Fruit fly (Drosophila melanogaster) whole organism, embryonic: ENCODE data around the gene CG9302.
A peak's percentile ranks its signal among the peaks of the same experiment; 100 is the strongest.

Source experiments
- B-H2 ChIP-seq: fragments of 200-800 bp; sonication (Bioruptor generic); optimal IDR thresholded peaks from 2 replicates; lab custom pipeline; 2018; ENCODE audit warnings: missing biosample characterization, mild to moderate bottlenecking, missing genetic modification characterization
- BtbVII ChIP-seq: fragments of 200-800 bp; sonication (Bioruptor generic); optimal IDR thresholded peaks from 3 replicates; lab custom pipeline; 2017; ENCODE audit warnings: missing biosample characterization, mild to moderate bottlenecking, missing genetic modification characterization
- CG10959 ChIP-seq: fragments of 200-800 bp; sonication (Bioruptor generic); IDR thresholded peaks from 2 replicates; pipeline ENCODE4 v1.3.6; 2022; ENCODE audit warnings: missing biosample characterization, missing genetic modification characterization
- CG12155 ChIP-seq: fragments of 200-800 bp; sonication (Bioruptor generic); optimal IDR thresholded peaks from 3 replicates; lab custom pipeline; 2016; ENCODE audit warnings: missing biosample characterization, missing genetic modification characterization
- CG1233 ChIP-seq: fragments of 200-800 bp; sonication (Bioruptor generic); optimal IDR thresholded peaks from 4 replicates; lab custom pipeline; 2018; ENCODE audit warnings: missing biosample characterization, mild to moderate bottlenecking, missing genetic modification characterization
- CG13624 ChIP-seq: fragments of 200-800 bp; sonication (Bioruptor generic); optimal IDR thresholded peaks from 2 replicates; lab custom pipeline; 2016; ENCODE audit warnings: missing biosample characterization, missing genetic modification characterization
- CG14710 ChIP-seq: fragments of 200-800 bp; sonication (Bioruptor generic); optimal IDR thresholded peaks from 3 replicates; lab custom pipeline; 2019; ENCODE audit warnings: missing biosample characterization, mild to moderate bottlenecking, missing genetic modification characterization, moderate library complexity
- CG1529 ChIP-seq: fragments of 200-800 bp; sonication (Bioruptor generic); optimal IDR thresholded peaks from 3 replicates; lab custom pipeline; 2018; ENCODE audit warnings: missing biosample characterization, missing genetic modification characterization
- CG15514 ChIP-seq: fragments of 200-800 bp; sonication (Bioruptor generic); optimal IDR thresholded peaks from 3 replicates; lab custom pipeline; 2017; ENCODE audit warnings: missing biosample characterization, missing genetic modification characterization, mild to moderate bottlenecking, moderate library complexity, missing genetic modification reagents
- CG17385 ChIP-seq: fragments of 200-800 bp; sonication (Bioruptor generic); optimal IDR thresholded peaks from 3 replicates; lab custom pipeline; 2018; ENCODE audit warnings: missing biosample characterization, mild to moderate bottlenecking, missing genetic modification characterization
- CG17802 ChIP-seq: fragments of 200-800 bp; sonication (Bioruptor generic); optimal IDR thresholded peaks from 2 replicates; lab custom pipeline; 2018; ENCODE audit warnings: missing biosample characterization, mild to moderate bottlenecking, missing genetic modification characterization, moderate library complexity
- CG3838 ChIP-seq: fragments of 200-800 bp; sonication (Bioruptor generic); optimal IDR thresholded peaks from 3 replicates; lab custom pipeline; 2016; ENCODE audit warnings: missing biosample characterization, missing genetic modification characterization
- CG4328 ChIP-seq: fragments of 200-800 bp; sonication (Bioruptor generic); optimal IDR thresholded peaks from 3 replicates; lab custom pipeline; 2017; ENCODE audit warnings: missing biosample characterization, missing genetic modification reagents, missing genetic modification characterization
- CG43689 ChIP-seq: fragments of 200-800 bp; sonication (Bioruptor generic); IDR thresholded peaks from 2 replicates; pipeline ENCODE4 v1.3.6; 2022; ENCODE audit warnings: missing biosample characterization, missing genetic modification characterization
- CG4820 ChIP-seq: fragments of 200-800 bp; sonication (Bioruptor generic); optimal IDR thresholded peaks from 3 replicates; lab custom pipeline; 2016; ENCODE audit warnings: missing biosample characterization, missing genetic modification characterization
- CG5180 ChIP-seq: fragments of 200-800 bp; sonication (Bioruptor generic); optimal IDR thresholded peaks from 3 replicates; lab custom pipeline; 2017; ENCODE audit warnings: missing biosample characterization, missing genetic modification characterization, mild to moderate bottlenecking, moderate library complexity, missing genetic modification reagents
- CG6765 ChIP-seq: fragments of 200-800 bp; sonication (Bioruptor generic); optimal IDR thresholded peaks from 3 replicates; lab custom pipeline; 2017; ENCODE audit warnings: missing biosample characterization, mild to moderate bottlenecking, missing genetic modification characterization
- CG6813 ChIP-seq: fragments of 200-800 bp; sonication (Bioruptor generic); optimal IDR thresholded peaks from 2 replicates; lab custom pipeline; 2017; ENCODE audit warnings: missing biosample characterization, missing genetic modification characterization, mild to moderate bottlenecking, moderate library complexity, missing genetic modification reagents
- CG6854 ChIP-seq: fragments of 200-800 bp; sonication (Bioruptor generic); optimal IDR thresholded peaks from 3 replicates; lab custom pipeline; 2017; ENCODE audit warnings: missing biosample characterization, mild to moderate bottlenecking, missing genetic modification characterization
- CG8089 ChIP-seq: fragments of 200-800 bp; sonication (Bioruptor generic); optimal IDR thresholded peaks from 3 replicates; lab custom pipeline; 2016; ENCODE audit warnings: missing biosample characterization, missing genetic modification characterization
- CG8388 ChIP-seq: fragments of 200-800 bp; sonication (Bioruptor generic); optimal IDR thresholded peaks from 2 replicates; lab custom pipeline; 2019; ENCODE audit warnings: missing biosample characterization, mild to moderate bottlenecking, missing genetic modification characterization, moderate library complexity
- Dek ChIP-seq: fragments of 200-800 bp; sonication (Bioruptor generic); optimal IDR thresholded peaks from 3 replicates; lab custom pipeline; 2019; ENCODE audit warnings: missing biosample characterization, mild to moderate bottlenecking, missing genetic modification characterization, moderate library complexity
- Dfd ChIP-seq, 2 experiments: fragments of >200 bp; optimal IDR thresholded peaks; 2 replicates each; lab custom pipeline; 2017; ENCODE audit warnings: missing biosample characterization in 2 of 2, missing genetic modification characterization in 2 of 2
- Ets65A ChIP-seq: fragments of 200-800 bp; sonication (Bioruptor generic); peaks from one replicate; lab custom pipeline; 2016; ENCODE audit warnings: missing biosample characterization, missing genetic modification characterization
- Fer3 ChIP-seq: fragments of 200-800 bp; sonication (Bioruptor generic); optimal IDR thresholded peaks from 2 replicates; lab custom pipeline; 2018; ENCODE audit warnings: missing biosample characterization, mild to moderate bottlenecking, missing genetic modification characterization, moderate library complexity
- Gsc ChIP-seq: fragments of 200-800 bp; sonication (Bioruptor generic); IDR thresholded peaks from 2 replicates; pipeline ENCODE4 v1.3.6; 2022; ENCODE audit warnings: missing biosample characterization, missing genetic modification characterization
- Gug ChIP-seq: fragments of 200-800 bp; sonication (Bioruptor generic); IDR thresholded peaks from 4 replicates; pipeline ENCODE4 v1.3.6; 2022; ENCODE audit warnings: missing biosample characterization, missing genetic modification characterization
- HLH3B ChIP-seq: fragments of 200-800 bp; sonication (Bioruptor generic); IDR thresholded peaks from 2 replicates; pipeline ENCODE4 v1.3.6; 2022; ENCODE audit warnings: missing biosample characterization, missing genetic modification characterization
- HmgZ ChIP-seq: fragments of 200-800 bp; sonication (Bioruptor generic); optimal IDR thresholded peaks from 2 replicates; lab custom pipeline; 2018; ENCODE audit warnings: missing biosample characterization, mild to moderate bottlenecking, missing genetic modification characterization
- Hmr ChIP-seq: fragments of 200-800 bp; sonication (Bioruptor generic); optimal IDR thresholded peaks from 3 replicates; lab custom pipeline; 2017; ENCODE audit warnings: mild to moderate bottlenecking, missing biosample characterization, missing genetic modification reagents, missing genetic modification characterization
- Jarid2 ChIP-seq: fragments of 200-800 bp; sonication (Bioruptor generic); optimal IDR thresholded peaks from 3 replicates; lab custom pipeline; 2017; ENCODE audit warnings: mild to moderate bottlenecking, missing biosample characterization, missing genetic modification reagents, missing genetic modification characterization
- YL-1 ChIP-seq: fragments of 200-800 bp; sonication (Bioruptor generic); optimal IDR thresholded peaks from 3 replicates; lab custom pipeline; 2017; ENCODE audit warnings: missing biosample characterization, mild to moderate bottlenecking, missing genetic modification characterization
- ase ChIP-seq: fragments of 200-800 bp; sonication (Bioruptor generic); IDR thresholded peaks from 3 replicates; pipeline ENCODE4 v1.3.6; 2022; ENCODE audit warnings: missing biosample characterization, missing genetic modification characterization
- crol ChIP-seq: fragments of 200-800 bp; sonication (Bioruptor generic); IDR thresholded peaks from 2 replicates; pipeline ENCODE4 v1.3.6; 2022; ENCODE audit warnings: missing biosample characterization, missing genetic modification characterization
- disco-r ChIP-seq: fragments of 200-800 bp; sonication (Bioruptor generic); optimal IDR thresholded peaks from 2 replicates; lab custom pipeline; 2016; ENCODE audit warnings: missing biosample characterization, missing genetic modification characterization
- dmrt99B ChIP-seq: fragments of 200-800 bp; sonication (Bioruptor generic); optimal IDR thresholded peaks from 2 replicates; lab custom pipeline; 2018; ENCODE audit warnings: missing biosample characterization, mild to moderate bottlenecking, missing genetic modification characterization, moderate library complexity
- dysf ChIP-seq: fragments of 200-800 bp; sonication (Bioruptor generic); IDR thresholded peaks from 3 replicates; pipeline ENCODE4 v1.3.6; 2022; ENCODE audit warnings: missing biosample characterization, missing genetic modification characterization
- fru ChIP-seq: fragments of >200 bp; optimal IDR thresholded peaks from 2 replicates; lab custom pipeline; 2017
- grn ChIP-seq: fragments of 200-800 bp; sonication (Bioruptor generic); optimal IDR thresholded peaks from 3 replicates; lab custom pipeline; 2017; ENCODE audit warnings: missing biosample characterization, missing genetic modification characterization
- lov ChIP-seq, 2 experiments: fragments of 200-800 bp in 1 of 2; fragments of >200 bp in 1 of 2; sonication (Bioruptor generic) in 1 of 2; IDR thresholded peaks in 1 of 2; optimal IDR thresholded peaks in 1 of 2; 2 replicates in 1 of 2; 3 replicates in 1 of 2; pipeline versions ENCODE4 v1.3.6 to Lab custom; 2017 to 2022; ENCODE audit warnings: missing biosample characterization in 1 of 2, missing genetic modification characterization in 1 of 2
- nom ChIP-seq: fragments of 200-800 bp; sonication (Bioruptor generic); optimal IDR thresholded peaks from 2 replicates; lab custom pipeline; 2017; ENCODE audit warnings: missing biosample characterization, missing genetic modification characterization, mild to moderate bottlenecking, moderate library complexity, missing genetic modification reagents
- psq ChIP-seq: fragments of 200-800 bp; sonication (Bioruptor generic); optimal IDR thresholded peaks from 2 replicates; lab custom pipeline; 2017; ENCODE audit warnings: missing biosample characterization, missing genetic modification characterization
- repo ChIP-seq: fragments of 200-800 bp; sonication (Bioruptor generic); optimal IDR thresholded peaks from 2 replicates; lab custom pipeline; 2016; ENCODE audit warnings: missing biosample characterization, missing genetic modification characterization
- sens-2 ChIP-seq: fragments of 200-800 bp; sonication (Bioruptor generic); IDR thresholded peaks from 2 replicates; pipeline ENCODE4 v1.3.6; 2022; ENCODE audit warnings: missing biosample characterization, missing genetic modification characterization
- so ChIP-seq: fragments of 200-800 bp; sonication (Bioruptor generic); IDR thresholded peaks from 3 replicates; pipeline ENCODE4 v1.3.6; 2022; ENCODE audit warnings: missing biosample characterization, missing genetic modification characterization
- tap ChIP-seq: fragments of 200-800 bp; optimal IDR thresholded peaks from 3 replicates; lab custom pipeline; 2019; ENCODE audit warnings: missing biosample characterization, mild to moderate bottlenecking, missing genetic modification characterization, moderate library complexity
- trem ChIP-seq: fragments of 200-800 bp; optimal IDR thresholded peaks from 3 replicates; lab custom pipeline; 2019; ENCODE audit warnings: missing biosample characterization, mild to moderate bottlenecking, missing genetic modification characterization, moderate library complexity
- ttk ChIP-seq: fragments of 200-800 bp; sonication (Bioruptor generic); IDR thresholded peaks from 2 replicates; pipeline ENCODE4 v2.1.2; 2022; ENCODE audit warnings: missing biosample characterization, missing genetic modification characterization

Gene CG9302

DNA sequence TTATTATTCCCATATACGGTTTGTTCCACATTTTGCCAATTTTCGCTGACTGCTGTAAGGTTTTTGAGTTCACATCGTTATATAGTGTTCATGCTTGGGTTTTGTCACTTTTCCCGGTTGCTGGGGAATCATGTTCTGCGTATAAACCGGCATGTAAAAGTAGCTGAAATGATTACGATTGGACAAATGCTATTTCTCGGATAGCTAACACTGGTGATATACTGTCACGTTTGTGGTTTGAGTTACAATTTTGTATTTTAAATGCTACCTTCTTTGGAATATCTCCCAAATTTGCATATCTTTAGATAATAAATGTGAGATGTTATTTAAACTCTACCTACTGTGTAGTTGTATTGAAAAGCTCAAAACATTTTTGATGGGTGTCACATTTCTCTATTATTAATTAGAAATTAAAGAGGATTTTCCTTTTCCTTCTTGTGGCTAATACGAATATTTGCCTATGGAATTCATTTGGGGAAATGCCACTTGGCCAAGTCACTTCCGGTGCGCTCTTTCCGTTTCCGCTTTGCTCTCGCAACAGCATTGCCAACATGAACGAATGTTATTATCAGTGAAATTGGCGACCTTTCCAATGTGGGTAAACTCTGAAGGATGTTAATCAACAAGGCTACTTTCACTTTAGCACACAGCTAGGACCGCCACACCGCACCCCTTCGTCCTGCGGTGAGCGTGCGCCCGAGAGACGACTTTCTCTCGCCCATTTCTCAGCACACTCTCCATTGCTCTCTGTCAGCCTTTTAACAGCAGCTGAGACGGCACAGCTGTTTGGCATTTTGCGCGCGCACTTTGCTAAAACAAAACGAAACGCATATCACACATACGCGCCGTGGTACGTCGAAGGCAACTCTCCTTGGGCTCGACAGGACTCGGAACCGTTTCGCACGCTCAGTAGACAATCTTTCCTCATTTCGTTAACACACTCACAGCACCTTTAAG is 36.5 kb upstream of the CG9302 start, which contains the start of the genes CG16956, CG42784 and CG43850 (continued):
- TF ChIP-seq CG17385: peak; percentile 78
- TF ChIP-seq trem (tag; lab: Kevin White, UChicago): no peak
- TF ChIP-seq CG8089 (GFP tag; lab: Kevin White, UChicago): peak; percentile 13
- peak; percentile 12 for TF ChIP-seq CG1529 (GFP tag; lab: Kevin White, UChicago)
- TF ChIP-seq Gsc (GFP tag; lab: Robert Waterston, UW): no peak
- peak; percentile 17 for TF ChIP-seq Jarid2 (GFP tag; lab: Kevin White, UChicago)
- no peak for TF ChIP-seq lov (optimal IDR thresholded peaks at IDR 0.05; lab: Kevin White, UChicago)
- peak; percentile 53; the same call in 1 of the 3 replicates for TF ChIP-seq lov (GFP tag; IDR thresholded peaks at IDR 0.05; lab: Robert Waterston, UW)
- TF ChIP-seq so (GFP tag; lab: Robert Waterston, UW): 0 out of 3 replicates have a peak, but pooled peaks have one; percentile 60
- TF ChIP-seq YL-1 (GFP tag; lab: Kevin White, UChicago): peak; percentile 55
- no peak for TF ChIP-seq Dfd (GFP tag; optimal IDR thresholded peaks at IDR 0.05; lab: Kevin White, UChicago)
- peak; percentile 84 for TF ChIP-seq CG6854 (GFP tag; lab: Kevin White, UChicago)
- peak; percentile 30 for TF ChIP-seq tap (tag; lab: Kevin White, UChicago)
- peak; percentile 94 for TF ChIP-seq Hmr (GFP tag; lab: Kevin White, UChicago)
- no peak for TF ChIP-seq CG17802 (tag; lab: Kevin White, UChicago)
- 0 out of 3 replicates have a peak, but pooled peaks have one; percentile 7 for TF ChIP-seq ase (GFP tag; lab: Robert Waterston, UW)
- peak; percentile 75 for TF ChIP-seq Fer3 (tag; lab: Kevin White, UChicago)
- TF ChIP-seq psq: no peak
- peak; percentile 51 for TF ChIP-seq CG5180 (GFP tag; lab: Kevin White, UChicago)
- TF ChIP-seq CG6765 (GFP tag; lab: Kevin White, UChicago): peak; percentile 90
- TF ChIP-seq CG15514 (GFP tag; lab: Kevin White, UChicago): peak; percentile 87
- TF ChIP-seq CG13624: peak; percentile 50
- TF ChIP-seq CG4820 (GFP tag; lab: Kevin White, UChicago): no peak
- peak; percentile 51 for TF ChIP-seq Ets65A (GFP tag; lab: Kevin White, UChicago)
- peak; percentile 5 for TF ChIP-seq disco-r
- no peak; the same call in 1 of the 2 replicates for TF ChIP-seq HLH3B (GFP tag; lab: Robert Waterston, UW)
- peak; percentile 81 for TF ChIP-seq BtbVII (GFP tag; lab: Kevin White, UChicago)
- peak; percentile 37; the same call in 2 of the 3 replicates for TF ChIP-seq dysf (GFP tag; lab: Robert Waterston, UW)
- peak; percentile 51 for TF ChIP-seq dmrt99B (tag; lab: Kevin White, UChicago)
- TF ChIP-seq repo: no peak
- peak; percentile 20; the same call in 1 of the 2 replicates for TF ChIP-seq sens-2
- peak; percentile 85 for TF ChIP-seq B-H2
- no peak for TF ChIP-seq CG10959 (GFP tag; lab: Robert Waterston, UW)
- no peak for TF ChIP-seq CG12155 (GFP tag; lab: Kevin White, UChicago)
- TF ChIP-seq CG1233 (GFP tag; lab: Kevin White, UChicago): peak; percentile 69
- peak; percentile 2 for TF ChIP-seq HmgZ
- TF ChIP-seq crol (GFP tag; lab: Robert Waterston, UW): peak; percentile 25; the same call in 1 of the 2 replicates
- TF ChIP-seq CG6813: peak; percentile 85
- no peak for TF ChIP-seq fru (lab: Kevin White, UChicago)
- no peak for TF ChIP-seq CG3838 (GFP tag; lab: Kevin White, UChicago)
- TF ChIP-seq CG8388 (GFP tag; lab: Kevin White, UChicago): peak; percentile 13
- TF ChIP-seq Gug (GFP tag; lab: Robert Waterston, UW): no peak
- peak; percentile 41; the same call in 1 of the 2 replicates for TF ChIP-seq ttk (GFP tag; lab: Robert Waterston, UW)
- no peak for TF ChIP-seq nom (GFP tag; lab: Kevin White, UChicago)
- TF ChIP-seq CG43689 (GFP tag; lab: Robert Waterston, UW): peak; percentile 46; the same call in 1 of the 2 replicates
- no peak for TF ChIP-seq CG14710 (tag; lab: Kevin White, UChicago)
- TF ChIP-seq CG4328 (GFP tag; lab: Kevin White, UChicago): peak; percentile 63
- TF ChIP-seq Dek (tag; lab: Kevin White, UChicago): peak; percentile 42
- peak; percentile 1 for TF ChIP-seq grn (GFP tag; lab: Kevin White, UChicago)
